Fruit fly (Drosophila melanogaster): ENCODE measurements around the gene Naglu.

Gene Naglu

DNA sequence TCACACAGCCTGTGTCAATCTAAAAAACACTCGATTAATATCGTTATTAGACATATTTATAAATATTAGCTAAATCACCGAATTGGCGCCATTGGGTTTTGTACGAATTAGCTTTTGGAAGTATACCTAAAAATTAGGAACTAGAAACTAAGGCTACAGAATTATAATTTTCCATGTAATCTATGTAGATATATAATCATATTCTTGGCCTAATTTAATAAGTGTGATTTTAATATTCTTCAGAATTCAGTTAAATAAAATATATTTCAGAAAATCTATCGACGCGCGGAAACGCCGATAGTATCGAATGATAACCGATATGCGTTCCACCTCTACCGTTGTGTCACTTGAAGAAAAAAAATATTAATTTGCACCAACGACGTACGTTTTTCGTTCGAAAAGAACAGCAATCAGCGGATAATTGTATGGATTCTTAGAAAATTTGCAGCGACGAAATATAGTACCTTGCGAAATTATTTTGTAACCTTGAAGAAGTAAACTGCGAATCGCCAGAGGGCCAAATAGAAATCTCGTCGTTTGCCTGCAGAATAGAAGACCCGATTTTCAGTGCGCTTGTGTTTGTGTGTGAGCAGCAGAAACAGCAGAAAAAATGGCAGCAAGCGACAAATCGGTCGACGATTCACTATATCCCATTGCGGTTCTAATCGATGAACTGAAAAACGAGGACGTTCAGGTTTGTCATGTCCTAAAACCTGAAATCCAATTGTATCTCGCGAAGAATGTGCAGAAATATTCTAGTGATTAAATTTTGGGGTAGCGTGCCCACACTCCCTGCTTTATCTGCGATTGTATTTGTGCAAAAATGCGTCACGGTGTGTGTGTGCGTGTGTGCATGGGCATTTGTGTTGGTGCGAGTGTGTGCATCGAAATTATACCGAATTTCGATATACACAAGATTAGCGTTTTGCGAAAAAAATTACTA, 45.7 kb downstream of the Naglu start, which contains the start of gene Pp2A-29B (continued):
- TF ChIP-seq hb (GFP tag; IDR thresholded peaks at IDR 0.05; ENCODE audit: partially characterized antibody) = peak; percentile 99
- no peak for TF ChIP-seq CG1602 (GFP tag; optimal IDR thresholded peaks at IDR 0.05)
- peak; percentile 64 for TF ChIP-seq Vsx1 (GFP tag; optimal IDR thresholded peaks at IDR 0.05)
- peak; percentile 100 for TF ChIP-seq nerfin-1 (tag; optimal IDR thresholded peaks at IDR 0.05)
- 0 out of 2 replicates have a peak, but pooled peaks have one; percentile 11 for TF ChIP-seq vvl (GFP tag; IDR thresholded peaks at IDR 0.05)
- peak; percentile 42 for TF ChIP-seq CG15514 (GFP tag; optimal IDR thresholded peaks at IDR 0.05)
- peak; percentile 88 for TF ChIP-seq E2f2 (GFP tag; IDR thresholded peaks at IDR 0.05)
- TF ChIP-seq Bgb (GFP tag; IDR thresholded peaks at IDR 0.05; ENCODE audit: partially characterized antibody) = peak; percentile 97
- TF ChIP-seq CG15696 (tag; optimal IDR thresholded peaks at IDR 0.05) = peak; percentile 35
- no peak for TF ChIP-seq Sox102F (GFP tag; optimal IDR thresholded peaks at IDR 0.05)
- TF ChIP-seq Xrp1 (GFP tag; IDR thresholded peaks at IDR 0.05) = no peak
- peak; percentile 32 for TF ChIP-seq Sin3A (optimal IDR thresholded peaks at IDR 0.05)
- TF ChIP-seq Pdp1 (GFP tag; optimal IDR thresholded peaks at IDR 0.05) = peak in 1 of 2 experiments; percentile 74
- peak; percentile 8; the same call in 1 of the 4 replicates for TF ChIP-seq Gug (GFP tag; IDR thresholded peaks at IDR 0.05)
- TF ChIP-seq CG17385 (GFP tag; optimal IDR thresholded peaks at IDR 0.05) = peak; percentile 6
- peak; percentile 93 for TF ChIP-seq sqz (GFP tag; optimal IDR thresholded peaks at IDR 0.05)
- TF ChIP-seq aop (GFP tag; IDR thresholded peaks at IDR 0.05) = no peak
- TF ChIP-seq CG7963 (GFP tag; IDR thresholded peaks at IDR 0.05; ENCODE audit: partially characterized antibody) = peak; percentile 95
- peak; percentile 45 for TF ChIP-seq CG18262 (tag; optimal IDR thresholded peaks at IDR 0.05)
- TF ChIP-seq sug (tag; optimal IDR thresholded peaks at IDR 0.05) = peak; percentile 59
- peak; percentile 66 for TF ChIP-seq CoRest (tag; optimal IDR thresholded peaks at IDR 0.05)
- peak; percentile 98 for TF ChIP-seq CG6791 (GFP tag; IDR thresholded peaks at IDR 0.05; ENCODE audit: partially characterized antibody)
- TF ChIP-seq Ssrp (tag; optimal IDR thresholded peaks at IDR 0.05) = no peak
- TF ChIP-seq slp2 (GFP tag; optimal IDR thresholded peaks at IDR 0.05) = no peak
- no peak for TF ChIP-seq Atf-2 (GFP tag; optimal IDR thresholded peaks at IDR 0.05)
- TF ChIP-seq nom (GFP tag; optimal IDR thresholded peaks at IDR 0.05) = no peak
- peak; percentile 99 for TF ChIP-seq Scr (GFP tag; IDR thresholded peaks at IDR 0.05; ENCODE audit: partially characterized antibody)
- peak; percentile 87 for TF ChIP-seq MESR4 (GFP tag; optimal IDR thresholded peaks at IDR 0.05)
- TF ChIP-seq jigr1 (GFP tag; IDR thresholded peaks at IDR 0.05) = no peak
- TF ChIP-seq CG32772 (GFP tag; IDR thresholded peaks at IDR 0.05) = no peak
- no peak for TF ChIP-seq HHEX (GFP tag; optimal IDR thresholded peaks at IDR 0.05)
- TF ChIP-seq Blimp-1 (GFP tag; optimal IDR thresholded peaks at IDR 0.05) = no peak
- TF ChIP-seq kay (GFP tag; optimal IDR thresholded peaks at IDR 0.05) = no peak
- TF ChIP-seq Abd-B (GFP tag; optimal IDR thresholded peaks at IDR 0.05) = peak; percentile 46
- peak; percentile 97 for TF ChIP-seq CG18011 (GFP tag; optimal IDR thresholded peaks at IDR 0.05)
- TF ChIP-seq slou (GFP tag; optimal IDR thresholded peaks at IDR 0.05) = peak; percentile 59
- TF ChIP-seq danr (GFP tag; IDR thresholded peaks at IDR 0.05) = no peak
- peak in 1 of 3 experiments; percentile 32 for TF ChIP-seq lola (GFP tag; optimal IDR thresholded peaks at IDR 0.05)
- peak; percentile 56 for TF ChIP-seq CG11504 (tag; optimal IDR thresholded peaks at IDR 0.05)
- TF ChIP-seq dan (GFP tag; IDR thresholded peaks at IDR 0.05) = no peak
- no peak for TF ChIP-seq H15 (GFP tag; IDR thresholded peaks at IDR 0.05)
- peak; percentile 40 for TF ChIP-seq CG13775 (GFP tag; optimal IDR thresholded peaks at IDR 0.05)
- TF ChIP-seq CG18764 (GFP tag; optimal IDR thresholded peaks at IDR 0.05) = no peak
- peak; percentile 53 for TF ChIP-seq CG17829 (tag; optimal IDR thresholded peaks at IDR 0.05)
- peak; percentile 25 for TF ChIP-seq Sry-β (GFP tag; optimal IDR thresholded peaks at IDR 0.05)
- TF ChIP-seq CG16813 (GFP tag; IDR thresholded peaks at IDR 0.05; ENCODE audit: partially characterized antibody) = peak; percentile 100
- TF ChIP-seq Xbp1 (GFP tag; optimal IDR thresholded peaks at IDR 0.05) = peak; percentile 39

All from whole organism, embryonic.